Fruit fly (Drosophila melanogaster) ovary, adult (tissue): ENCODE measurements around the gene CG43750.

Source experiments
- CG17801 ChIP-seq: fragments of 200-800 bp; optimal IDR thresholded peaks from 2 replicates; lab custom pipeline; 2019; ENCODE audit warnings: missing biosample characterization, mild to moderate bottlenecking, missing genetic modification characterization, moderate library complexity; ENCODE audit not compliant: partially characterized antibody

The CG43750 gene

DNA sequence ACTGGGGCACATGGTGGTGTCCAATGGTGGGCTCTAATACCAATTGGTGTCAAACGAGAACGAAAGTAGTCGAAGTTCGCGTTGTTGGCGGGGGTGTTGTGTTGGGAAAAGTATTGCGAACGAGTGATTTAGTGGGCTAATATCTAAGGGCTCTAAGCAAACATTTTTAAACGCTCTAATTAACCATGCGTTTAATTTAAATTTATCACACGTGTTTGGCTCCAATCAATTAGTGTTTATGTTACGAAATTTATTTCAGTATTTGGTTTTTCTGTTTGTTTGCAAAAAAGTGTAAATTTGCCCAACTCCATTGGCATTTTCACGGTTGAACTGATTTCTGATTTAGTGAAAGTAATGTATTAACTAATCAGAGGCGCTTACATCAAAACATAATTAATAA is 29.4 kb upstream of the CG43750 start, which contains the start of gene CG34447:
Gene CG34447 (minus strand): TSS at position 101 of the 400 bp plus-strand sequence.
- no peak for TF ChIP-seq CG17801

DNA sequence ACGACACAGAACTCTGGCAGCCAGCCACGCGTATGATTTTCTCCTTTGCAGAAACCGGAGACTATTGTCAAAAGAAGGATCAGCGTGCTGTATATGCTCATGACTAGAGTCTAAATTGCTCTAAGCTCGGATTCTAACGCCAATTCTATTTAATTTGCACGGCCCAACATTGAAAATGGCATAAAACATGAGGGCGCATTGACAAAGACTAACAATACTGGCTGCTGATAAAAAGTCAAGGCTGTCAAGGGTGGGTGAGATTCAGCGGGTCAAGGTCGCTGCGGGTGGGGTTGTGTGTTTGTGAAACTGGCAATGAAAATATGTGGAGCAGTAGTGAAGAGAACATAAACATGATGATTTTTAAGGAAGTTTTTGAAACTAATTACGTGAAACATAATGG is 27.4 kb upstream of the CG43750 start, which contains the start of gene CG34448:
Gene CG34448 (minus strand): TSS at position 101 of the 400 bp plus-strand sequence.
- TF ChIP-seq CG17801, result no peak

DNA sequence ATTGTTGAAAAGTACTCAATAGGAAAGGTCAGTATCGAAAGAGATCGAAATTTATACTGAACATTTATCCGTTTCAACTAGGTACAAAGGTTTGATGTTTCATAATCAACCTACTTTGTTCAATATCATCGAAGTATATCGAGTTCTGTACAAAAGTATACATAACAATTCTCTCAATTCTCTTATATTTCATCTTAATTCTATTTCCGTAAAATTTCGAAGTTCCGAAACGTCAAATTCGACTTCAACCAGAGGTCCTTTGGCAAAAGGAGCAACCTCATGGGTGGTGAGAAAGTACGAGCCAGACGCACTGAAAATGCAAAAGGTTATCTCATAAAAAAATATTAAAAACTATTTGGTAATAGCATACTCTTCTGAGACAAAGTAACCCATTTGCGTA is 26.1 kb upstream of the CG43750 start, which contains the start of gene CG31948:
Gene CG31948 (minus strand): TSS at position 101 of the 400 bp plus-strand sequence.
- no peak for TF ChIP-seq CG17801

DNA sequence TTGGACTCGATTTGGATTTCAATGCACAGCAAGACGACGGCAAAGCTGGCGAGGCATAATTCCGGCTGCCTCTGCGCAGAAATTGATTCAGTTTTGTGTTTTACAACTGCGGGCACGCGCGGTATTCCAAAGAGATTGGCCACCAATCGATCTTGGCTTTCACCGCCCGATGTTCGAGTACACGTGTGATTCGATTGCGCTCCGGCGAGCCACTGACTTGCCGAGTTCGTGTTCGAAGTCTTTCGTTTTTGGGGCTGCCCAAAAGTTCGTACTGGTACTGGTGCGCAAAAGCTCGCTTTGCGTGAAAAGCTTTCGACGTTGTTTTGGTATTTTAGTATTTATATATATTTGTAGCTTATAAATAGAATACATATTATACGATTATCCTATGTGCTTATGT is 24.6 kb upstream of the CG43750 start, which contains the start of gene CG18641:
Gene CG18641 (minus strand): TSS at position 214 of the 400 bp plus-strand sequence.
- TF ChIP-seq CG17801, result no peak

DNA sequence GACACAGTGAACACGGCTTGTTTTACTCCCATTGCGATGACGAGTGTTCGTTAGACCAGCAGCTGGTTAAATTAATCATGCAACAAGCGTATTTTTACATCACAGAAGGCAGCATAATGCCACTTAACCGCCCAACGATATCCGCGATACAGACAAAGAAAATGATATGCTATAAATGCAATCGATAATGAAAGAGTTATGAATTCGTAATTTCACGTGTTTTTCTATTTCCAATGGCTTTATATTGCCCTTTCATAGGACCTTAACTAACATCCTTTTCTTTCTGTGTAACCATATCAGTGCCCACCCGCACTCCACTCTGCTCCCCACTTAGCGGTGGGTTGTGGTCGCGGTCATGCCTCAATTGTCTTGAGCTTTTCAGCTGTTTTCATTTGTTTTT is 22.6 kb upstream of the CG43750 start:
- TF ChIP-seq CG17801, result no peak

DNA sequence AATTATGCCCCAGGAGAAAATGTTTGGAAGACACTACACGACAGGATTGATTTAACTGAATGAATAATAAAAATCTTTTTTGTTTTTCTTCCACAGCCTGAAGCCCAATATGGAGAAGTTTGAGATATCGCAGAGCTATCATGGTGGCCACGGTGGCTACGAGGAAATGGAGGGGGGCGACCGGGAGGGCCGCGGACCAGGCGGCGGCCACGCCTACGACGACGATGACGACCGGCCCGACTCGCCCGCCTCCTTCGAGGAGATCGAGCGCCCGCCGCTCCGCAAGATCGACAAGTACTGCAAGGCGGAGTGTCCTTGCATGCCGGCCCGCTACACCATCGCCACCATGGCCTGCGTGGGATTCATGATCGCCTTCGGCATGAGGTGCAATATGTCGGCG is 14.1 kb upstream of the CG43750 start:
- TF ChIP-seq CG17801, result no peak

DNA sequence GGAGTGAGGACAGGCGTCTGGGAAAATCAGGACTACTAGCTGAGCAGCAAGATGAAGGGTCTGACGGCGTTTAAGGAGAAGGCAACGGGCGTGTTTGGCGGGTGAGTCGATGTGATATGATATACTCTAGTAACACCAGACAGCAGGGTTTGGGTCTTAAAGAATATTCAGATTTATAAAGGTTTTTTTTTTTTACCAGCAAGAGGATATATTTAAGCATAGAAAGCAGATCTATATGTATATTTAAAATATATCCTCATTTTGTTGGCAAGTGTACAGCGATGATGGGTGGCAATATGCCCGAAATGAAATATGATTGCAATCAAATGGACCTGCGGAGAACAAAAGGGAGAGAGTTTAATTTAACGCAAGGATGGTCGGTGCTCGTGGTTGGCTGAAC is 11.7 kb upstream of the CG43750 start:
- no peak for TF ChIP-seq CG17801

DNA sequence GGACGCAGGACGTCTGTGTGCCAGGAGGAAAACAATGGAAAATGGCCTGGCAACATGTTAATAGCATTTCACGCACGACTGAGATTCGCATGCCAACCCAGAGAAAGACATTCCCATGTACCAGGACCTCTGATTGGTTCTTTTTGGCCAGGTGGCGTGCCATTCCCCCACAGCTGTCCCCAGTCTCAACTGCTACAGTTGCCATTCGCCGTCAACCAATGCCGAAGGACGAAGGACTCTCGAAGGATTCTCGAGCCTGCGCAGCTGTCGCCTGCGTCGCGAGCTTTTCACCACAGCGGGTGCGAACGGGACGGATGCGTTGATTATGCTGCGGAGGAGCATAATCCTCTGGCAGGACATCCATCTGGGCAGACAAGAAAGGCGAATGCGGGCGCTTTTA is 9.4 kb upstream of the CG43750 start, which contains the start of gene VGlut:
Gene VGlut (plus strand): TSS at position 399 of the 400 bp plus-strand sequence.
- TF ChIP-seq CG17801, result no peak

DNA sequence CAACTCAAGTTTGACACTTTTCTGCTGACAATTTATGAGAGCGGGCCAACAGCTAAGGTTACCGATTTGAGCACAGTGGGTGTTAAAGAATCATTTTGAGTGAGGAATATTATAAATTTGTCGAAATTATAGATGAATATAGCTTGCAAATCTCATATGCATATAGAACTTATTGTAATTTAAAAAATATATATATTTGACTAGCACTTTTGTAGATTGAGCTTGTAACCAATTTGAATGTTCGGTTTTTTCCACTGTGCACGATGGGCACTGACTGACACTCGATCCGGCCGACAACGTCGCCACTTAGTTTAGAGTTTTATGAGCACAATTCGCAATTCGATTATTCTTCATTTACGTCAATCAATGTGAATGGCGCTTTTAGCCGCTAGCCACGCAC is 8.0 kb upstream of the CG43750 start:
- no peak for TF ChIP-seq CG17801

DNA sequence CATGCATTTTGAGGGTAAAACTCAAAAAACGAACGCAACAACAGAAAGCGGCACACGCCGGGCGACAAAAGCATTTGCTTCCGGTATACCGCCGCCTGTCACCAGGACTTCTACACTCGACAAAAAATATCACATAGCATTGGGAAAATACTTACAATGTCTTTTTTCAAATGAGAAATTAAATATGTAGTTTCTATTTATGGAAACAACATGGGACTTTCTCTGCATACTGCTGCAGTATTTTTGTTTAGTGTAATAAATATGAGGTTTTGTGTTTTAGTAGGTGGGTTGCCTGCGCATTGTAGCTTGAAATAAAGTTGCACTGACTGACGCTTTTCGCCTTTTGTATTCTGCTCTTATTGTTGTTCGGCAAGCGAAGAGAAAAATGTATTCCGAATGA is 6.6 kb upstream of the CG43750 start:
- TF ChIP-seq CG17801, result no peak

DNA sequence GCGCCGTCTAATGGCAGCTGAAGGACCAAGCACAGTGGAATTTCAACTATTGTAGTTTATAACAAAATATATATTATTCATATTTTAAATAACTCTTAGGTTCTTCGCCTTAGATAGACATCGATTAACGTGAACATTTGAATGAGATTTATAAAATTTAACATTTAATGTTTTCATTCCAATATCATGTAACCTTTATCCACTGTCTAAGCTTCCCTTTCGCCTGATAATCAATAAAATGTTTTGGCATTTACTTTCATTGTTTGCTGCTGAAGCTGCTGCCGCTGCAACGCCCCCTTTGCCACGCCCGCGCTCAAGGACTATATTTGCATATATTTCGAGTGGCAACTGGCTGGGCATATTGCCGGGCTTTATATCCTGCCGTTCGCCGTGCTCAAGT is 4.4 kb upstream of the CG43750 start:
- no peak for TF ChIP-seq CG17801

DNA sequence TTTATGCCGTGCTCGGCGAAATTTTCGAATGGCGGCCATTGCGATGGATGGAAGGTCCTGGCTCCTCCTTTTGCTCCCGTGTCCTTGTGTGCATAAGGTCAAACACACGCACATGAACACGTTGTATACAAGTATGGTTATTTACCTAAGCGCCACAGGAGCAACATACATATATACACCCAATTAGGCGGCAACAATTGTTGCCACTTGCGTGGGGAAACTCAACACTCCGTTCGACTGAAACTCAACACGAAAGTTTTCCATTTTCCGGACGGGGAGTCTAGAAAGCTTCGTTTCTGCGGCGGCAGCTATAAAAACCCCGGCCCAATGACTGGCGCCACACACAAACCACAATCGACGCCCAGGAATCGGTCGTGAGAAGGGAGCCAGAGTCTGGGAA is 832 bp upstream of the CG43750 start, which contains the start of gene CG46448:
Gene CG46448 (plus strand): TSS at position 340 of the 400 bp plus-strand sequence.
- no peak for TF ChIP-seq CG17801

DNA sequence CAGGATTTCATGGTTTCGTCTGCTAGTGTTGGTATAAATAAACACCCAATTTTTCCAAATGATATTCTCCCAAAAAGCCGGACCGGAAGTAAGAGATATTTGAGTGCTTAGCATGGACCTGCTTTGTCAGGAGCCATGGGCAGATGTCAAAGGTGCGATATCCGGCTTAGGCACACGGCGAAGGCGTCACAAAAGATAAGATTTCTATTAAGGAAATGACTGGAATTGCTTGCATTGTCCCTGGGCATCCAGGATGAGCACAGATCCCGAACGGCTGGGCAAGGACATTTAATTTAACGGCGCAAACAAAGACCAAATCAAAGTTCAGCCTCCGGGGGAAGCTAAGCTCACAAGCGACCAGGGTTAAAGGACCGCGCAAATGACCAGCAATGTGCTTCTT is 4.8 kb downstream of the CG43750 start, which contains the start of gene CG3557:
Gene CG3557 (minus strand): TSS at position 101 of the 400 bp plus-strand sequence.
- TF ChIP-seq CG17801, result no peak

DNA sequence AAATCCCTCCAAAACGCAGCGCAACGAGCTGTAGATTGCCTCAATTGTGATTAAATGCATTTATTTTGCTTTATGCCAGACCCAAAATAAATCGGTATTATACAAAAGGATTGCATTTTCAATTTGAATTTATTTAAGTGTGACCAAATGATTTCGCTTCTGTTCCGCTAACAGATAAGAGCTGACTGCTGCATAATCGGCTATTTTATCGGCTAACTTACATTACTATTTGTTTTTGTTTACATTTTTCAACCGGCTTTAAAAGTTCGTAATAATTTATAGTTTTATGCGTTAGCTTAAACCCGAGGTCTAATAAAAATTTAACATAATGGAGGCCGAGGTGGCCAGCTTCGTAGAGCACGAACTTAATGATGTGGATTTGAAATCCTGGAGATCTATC is 7.5 kb downstream of the CG43750 start, which contains the start of gene PIG-Wa:
Gene PIG-Wa (plus strand): TSS at position 232 of the 400 bp plus-strand sequence.
- TF ChIP-seq CG17801, result no peak

DNA sequence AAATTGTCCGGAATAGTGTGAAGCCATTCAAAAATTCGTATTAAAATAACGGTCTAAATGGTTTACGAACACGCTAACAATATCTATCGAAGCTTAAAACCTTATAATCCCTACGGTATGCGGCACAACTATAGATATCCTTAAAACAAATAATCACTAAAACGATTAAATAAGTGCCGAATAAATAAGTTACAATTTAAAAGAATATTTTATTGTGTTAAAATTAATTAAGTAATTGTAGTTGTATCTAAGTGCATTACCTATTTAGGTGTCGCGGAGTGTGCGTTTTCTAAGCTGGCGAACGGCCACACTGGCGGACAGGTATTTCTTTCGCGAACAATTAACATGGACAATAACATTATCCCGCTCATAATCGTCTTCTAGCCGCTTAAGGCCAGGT is 9.7 kb downstream of the CG43750 start, which contains the start of gene Eogt:
Gene Eogt (plus strand): TSS at position 293 of the 400 bp plus-strand sequence.
- TF ChIP-seq CG17801, result peak; percentile 86

DNA sequence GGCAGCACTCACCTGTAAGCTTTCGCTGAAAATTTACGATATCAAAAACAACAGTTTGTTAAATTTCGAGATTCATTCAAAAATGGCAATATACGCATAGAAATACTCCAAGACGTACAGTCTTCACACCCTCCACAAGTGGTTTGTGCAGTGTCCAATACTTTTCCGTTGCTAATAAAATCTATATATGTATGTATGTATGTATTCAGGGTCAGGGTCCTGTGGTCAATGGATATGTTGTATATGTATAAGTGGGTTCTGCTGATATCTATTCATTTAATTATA is 14.1 kb downstream of the CG43750 start:
- no peak for TF ChIP-seq CG17801

DNA sequence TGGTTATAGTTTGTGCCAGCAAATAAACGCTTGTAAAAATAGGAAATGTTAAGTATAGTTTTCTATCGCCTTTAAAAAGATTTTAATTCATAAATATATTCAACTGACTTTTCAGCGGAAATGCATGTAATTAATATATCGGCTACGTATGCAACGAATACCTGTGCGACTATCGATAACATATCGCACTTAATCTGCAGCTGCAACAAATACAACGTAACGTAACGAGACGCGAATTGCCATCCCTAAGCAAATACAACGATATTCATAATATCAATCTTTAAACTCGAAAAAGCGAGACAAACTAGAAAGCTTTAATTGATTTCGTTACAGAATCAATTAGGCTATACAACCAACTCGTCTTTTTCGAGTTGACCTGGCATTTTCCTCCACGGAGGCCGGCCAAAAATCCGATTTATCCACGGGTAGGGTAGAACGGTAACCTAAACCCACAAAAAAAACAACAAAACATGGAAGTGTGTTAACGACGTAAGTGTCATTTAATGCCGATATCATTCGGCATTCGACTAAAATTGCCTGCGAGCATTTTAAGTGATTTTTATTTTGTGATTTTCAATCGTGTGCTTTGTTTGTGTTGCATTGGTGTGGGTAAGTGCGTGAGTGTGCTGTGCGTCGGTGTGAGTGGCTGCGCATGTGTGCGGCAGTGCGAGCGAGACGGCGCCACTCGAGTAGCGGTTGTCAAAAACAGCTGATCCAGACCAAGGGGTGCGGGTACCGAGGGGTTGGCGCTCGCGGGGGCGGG is 14.7 kb downstream of the CG43750 start, which contains the start of gene Atxn7:
Gene Atxn7 (plus strand): TSS at position 187 of the 763 bp plus-strand sequence.
- TF ChIP-seq CG17801, result peak; percentile 78
